Fruit fly (Drosophila melanogaster) whole organism, embryonic: Measurements from ENCODE around the gene CG5969.
A peak's percentile ranks its signal among the peaks of the same experiment; 100 is the strongest.

ENCODE experiments used
- Adf1 ChIP-seq: fragments of 200-800 bp; sonication (Bioruptor generic); IDR thresholded peaks from 2 replicates; pipeline ENCODE4 v1.3.6; 2022; ENCODE audit warnings: missing biosample characterization, missing genetic modification characterization
- BEAF-32 ChIP-seq: fragments of 200-800 bp; sonication (Bioruptor generic); optimal IDR thresholded peaks from 3 replicates; lab custom pipeline; 2017; ENCODE audit warnings: missing biosample characterization, missing genetic modification characterization, mild to moderate bottlenecking, moderate library complexity, missing genetic modification reagents
- Bgb ChIP-seq: fragments of 200-800 bp; sonication (Bioruptor generic); IDR thresholded peaks from 2 replicates; pipeline ENCODE4 v1.3.6; 2022; ENCODE audit warnings: missing biosample characterization, missing genetic modification characterization; ENCODE audit not compliant: partially characterized antibody
- CG10267 ChIP-seq: fragments of 200-800 bp; sonication (Bioruptor generic); optimal IDR thresholded peaks from 2 replicates; lab custom pipeline; 2018; ENCODE audit warnings: missing biosample characterization, mild to moderate bottlenecking, missing genetic modification characterization, moderate library complexity
- CG12659 ChIP-seq: fragments of 200-800 bp; sonication (Bioruptor generic); optimal IDR thresholded peaks from 3 replicates; lab custom pipeline; 2017; ENCODE audit warnings: mild to moderate bottlenecking, missing biosample characterization, missing genetic modification reagents, missing genetic modification characterization
- CG13287 ChIP-seq: fragments of 200-800 bp; sonication (Bioruptor generic); IDR thresholded peaks from 2 replicates; pipeline ENCODE4 v1.3.6; 2022; ENCODE audit warnings: missing biosample characterization, missing genetic modification characterization; ENCODE audit not compliant: partially characterized antibody
- CG14710 ChIP-seq: fragments of 200-800 bp; sonication (Bioruptor generic); optimal IDR thresholded peaks from 3 replicates; lab custom pipeline; 2019; ENCODE audit warnings: missing biosample characterization, mild to moderate bottlenecking, missing genetic modification characterization, moderate library complexity
- CG17186 ChIP-seq: fragments of 200-800 bp; sonication (Bioruptor generic); optimal IDR thresholded peaks from 3 replicates; lab custom pipeline; 2017; ENCODE audit warnings: missing biosample characterization, missing genetic modification reagents, missing genetic modification characterization
- CG17829 ChIP-seq: fragments of 200-800 bp; optimal IDR thresholded peaks from 2 replicates; lab custom pipeline; 2019; ENCODE audit warnings: missing biosample characterization, mild to moderate bottlenecking, missing genetic modification characterization, moderate library complexity
- CG18599 ChIP-seq: fragments of 200-800 bp; sonication (Bioruptor generic); optimal IDR thresholded peaks from 3 replicates; lab custom pipeline; 2017; ENCODE audit warnings: missing biosample characterization, missing genetic modification characterization, mild to moderate bottlenecking, moderate library complexity, missing genetic modification reagents
- CG2116 ChIP-seq: fragments of 200-800 bp; sonication (Bioruptor generic); optimal IDR thresholded peaks from 3 replicates; lab custom pipeline; 2018; ENCODE audit warnings: missing biosample characterization, mild to moderate bottlenecking, missing genetic modification characterization
- CG2712 ChIP-seq: fragments of 200-800 bp; optimal IDR thresholded peaks from 3 replicates; lab custom pipeline; 2019; ENCODE audit warnings: missing biosample characterization, mild to moderate bottlenecking, missing genetic modification characterization, moderate library complexity
- CG30020 ChIP-seq: fragments of 200-800 bp; optimal IDR thresholded peaks from 2 replicates; lab custom pipeline; 2019; ENCODE audit warnings: missing biosample characterization, mild to moderate bottlenecking, missing genetic modification characterization, moderate library complexity
- CG34224 ChIP-seq: fragments of 200-800 bp; sonication (Bioruptor generic); IDR thresholded peaks from 3 replicates; pipeline ENCODE4 v1.3.6; 2022; ENCODE audit warnings: missing biosample characterization, missing genetic modification characterization; ENCODE audit not compliant: partially characterized antibody
- CG34422 ChIP-seq: fragments of 200-800 bp; sonication (Bioruptor generic); IDR thresholded peaks from 3 replicates; pipeline ENCODE4 v1.3.6; 2022; ENCODE audit warnings: missing biosample characterization, missing genetic modification characterization
- CG4617 ChIP-seq: fragments of 200-800 bp; sonication (Bioruptor generic); optimal IDR thresholded peaks from 3 replicates; lab custom pipeline; 2016; ENCODE audit warnings: missing biosample characterization, missing genetic modification characterization, borderline replicate concordance
- CG8924 ChIP-seq: fragments of 200-800 bp; optimal IDR thresholded peaks from 3 replicates; lab custom pipeline; 2019; ENCODE audit warnings: missing biosample characterization, mild to moderate bottlenecking, missing genetic modification characterization, moderate library complexity
- CG9797 ChIP-seq: fragments of 200-800 bp; sonication (Bioruptor generic); optimal IDR thresholded peaks from 3 replicates; lab custom pipeline; 2018; ENCODE audit warnings: missing biosample characterization, mild to moderate bottlenecking, missing genetic modification characterization
- Dip2 ChIP-seq: fragments of 200-800 bp; sonication (Bioruptor generic); IDR thresholded peaks from 2 replicates; pipeline ENCODE4 v1.3.6; 2022; ENCODE audit warnings: missing biosample characterization, missing genetic modification characterization
- Dp ChIP-seq: fragments of 200-800 bp; sonication (Bioruptor generic); optimal IDR thresholded peaks from 2 replicates; lab custom pipeline; 2018; ENCODE audit warnings: missing biosample characterization, mild to moderate bottlenecking, missing genetic modification characterization, moderate library complexity
- Dref ChIP-seq: fragments of 200-800 bp; sonication (Bioruptor generic); IDR thresholded peaks from 2 replicates; pipeline ENCODE4 v1.3.6; 2022; ENCODE audit warnings: missing biosample characterization, missing genetic modification characterization
- E2f2 ChIP-seq: fragments of 200-800 bp; sonication (Bioruptor generic); IDR thresholded peaks from 2 replicates; pipeline ENCODE4 v1.3.6; 2022; ENCODE audit warnings: missing biosample characterization, missing genetic modification characterization
- Ets97D ChIP-seq: fragments of 200-800 bp; sonication (Bioruptor generic); optimal IDR thresholded peaks from 3 replicates; lab custom pipeline; 2016; ENCODE audit warnings: missing biosample characterization, missing genetic modification characterization
- HmgZ ChIP-seq: fragments of 200-800 bp; sonication (Bioruptor generic); optimal IDR thresholded peaks from 2 replicates; lab custom pipeline; 2018; ENCODE audit warnings: missing biosample characterization, mild to moderate bottlenecking, missing genetic modification characterization
- Hr51 ChIP-seq, 2 experiments: fragments of 200-800 bp; sonication (Bioruptor generic); optimal IDR thresholded peaks; 2 replicates in 1 of 2; 3 replicates in 1 of 2; lab custom pipeline; 2016 to 2018; ENCODE audit warnings: missing biosample characterization in 2 of 2, missing genetic modification characterization in 2 of 2, mild to moderate bottlenecking in 1 of 2, moderate library complexity in 1 of 2
- MBD-R2 ChIP-seq: fragments of 200-800 bp; sonication (Bioruptor generic); IDR thresholded peaks from 2 replicates; pipeline ENCODE4 v1.3.6; 2022; ENCODE audit warnings: missing biosample characterization, missing genetic modification characterization
- MESR4 ChIP-seq: fragments of 200-800 bp; sonication (Bioruptor generic); optimal IDR thresholded peaks from 2 replicates; lab custom pipeline; 2018; ENCODE audit warnings: missing biosample characterization, mild to moderate bottlenecking, missing genetic modification characterization, moderate library complexity
- Nf-YA ChIP-seq: fragments of 200-800 bp; sonication (Bioruptor generic); IDR thresholded peaks from 2 replicates; pipeline ENCODE4 v1.3.6; 2022; ENCODE audit warnings: missing biosample characterization, missing genetic modification characterization
- Pdp1 ChIP-seq, 2 experiments: fragments of 200-800 bp; sonication (Bioruptor generic); optimal IDR thresholded peaks; 3 replicates each; lab custom pipeline; 2016; ENCODE audit warnings: missing biosample characterization in 2 of 2, missing genetic modification characterization in 2 of 2, mild to moderate bottlenecking in 1 of 2, moderate library complexity in 1 of 2
- Sin3A ChIP-seq: fragments of >200 bp; optimal IDR thresholded peaks from 2 replicates; lab custom pipeline; 2018
- Sry-β ChIP-seq: fragments of 200-800 bp; sonication (Bioruptor generic); optimal IDR thresholded peaks from 2 replicates; lab custom pipeline; 2018; ENCODE audit warnings: missing biosample characterization, mild to moderate bottlenecking, missing genetic modification characterization, moderate library complexity
- Sry-δ ChIP-seq: fragments of 200-800 bp; sonication (Bioruptor generic); optimal IDR thresholded peaks from 2 replicates; lab custom pipeline; 2016; ENCODE audit warnings: missing biosample characterization, missing genetic modification characterization
- YL-1 ChIP-seq: fragments of 200-800 bp; sonication (Bioruptor generic); optimal IDR thresholded peaks from 3 replicates; lab custom pipeline; 2017; ENCODE audit warnings: missing biosample characterization, mild to moderate bottlenecking, missing genetic modification characterization
- amos ChIP-seq: fragments of 200-800 bp; sonication (Bioruptor generic); IDR thresholded peaks from 2 replicates; pipeline ENCODE4 v1.3.6; 2022; ENCODE audit warnings: missing biosample characterization, missing genetic modification characterization; ENCODE audit not compliant: partially characterized antibody
- bbx ChIP-seq: fragments of 200-800 bp; sonication (Bioruptor generic); IDR thresholded peaks from 2 replicates; pipeline ENCODE4 v1.3.6; 2022; ENCODE audit warnings: missing biosample characterization, missing genetic modification characterization; ENCODE audit not compliant: partially characterized antibody
- ci ChIP-seq: fragments of 200-800 bp; sonication (Bioruptor generic); IDR thresholded peaks from 3 replicates; pipeline ENCODE4 v1.3.6; 2022; ENCODE audit warnings: missing biosample characterization, missing genetic modification characterization
- crp ChIP-seq, 2 experiments: fragments of 200-800 bp; sonication (Bioruptor generic); optimal IDR thresholded peaks; 2 replicates in 1 of 2; 3 replicates in 1 of 2; lab custom pipeline; 2017; ENCODE audit warnings: missing biosample characterization in 2 of 2, missing genetic modification characterization in 2 of 2, mild to moderate bottlenecking in 1 of 2, moderate library complexity in 1 of 2
- dan ChIP-seq: fragments of 200-800 bp; sonication (Bioruptor generic); IDR thresholded peaks from 2 replicates; pipeline ENCODE4 v1.3.6; 2022; ENCODE audit warnings: missing biosample characterization, missing genetic modification characterization
- ewg ChIP-seq: fragments of 200-800 bp; sonication (Bioruptor generic); optimal IDR thresholded peaks from 3 replicates; lab custom pipeline; 2017; ENCODE audit warnings: mild to moderate bottlenecking, missing biosample characterization, missing genetic modification reagents, missing genetic modification characterization
- gfzf ChIP-seq: fragments of 200-800 bp; sonication (Bioruptor generic); optimal IDR thresholded peaks from 2 replicates; lab custom pipeline; 2016; ENCODE audit warnings: missing biosample characterization, mild to moderate bottlenecking, missing genetic modification characterization, moderate library complexity
- hbn ChIP-seq: fragments of 200-800 bp; sonication (Bioruptor generic); IDR thresholded peaks from 2 replicates; pipeline ENCODE4 v1.3.6; 2022; ENCODE audit warnings: missing biosample characterization, missing genetic modification characterization; ENCODE audit not compliant: partially characterized antibody
- luna ChIP-seq: fragments of 200-800 bp; sonication (Bioruptor generic); optimal IDR thresholded peaks from 2 replicates; lab custom pipeline; 2016; ENCODE audit warnings: missing biosample characterization, missing genetic modification characterization
- pzg ChIP-seq: fragments of 200-800 bp; sonication (Bioruptor generic); optimal IDR thresholded peaks from 3 replicates; lab custom pipeline; 2018; ENCODE audit warnings: missing biosample characterization, mild to moderate bottlenecking, missing genetic modification characterization, moderate library complexity
- sd ChIP-seq: fragments of 200-800 bp; sonication (Bioruptor generic); optimal IDR thresholded peaks from 3 replicates; lab custom pipeline; 2018; ENCODE audit warnings: missing biosample characterization, mild to moderate bottlenecking, missing genetic modification characterization, moderate library complexity
- sens ChIP-seq: fragments of 200-800 bp; sonication (Bioruptor generic); peaks from one replicate; lab custom pipeline; 2016; ENCODE audit warnings: missing biosample characterization, missing genetic modification characterization
- slou ChIP-seq: fragments of 200-800 bp; sonication (Bioruptor generic); optimal IDR thresholded peaks from 3 replicates; lab custom pipeline; 2016; ENCODE audit warnings: missing biosample characterization, missing genetic modification characterization
- stwl ChIP-seq: fragments of 200-800 bp; sonication (Bioruptor generic); optimal IDR thresholded peaks from 3 replicates; lab custom pipeline; 2018; ENCODE audit warnings: missing biosample characterization, mild to moderate bottlenecking, missing genetic modification characterization, moderate library complexity
- trem ChIP-seq: fragments of 200-800 bp; optimal IDR thresholded peaks from 3 replicates; lab custom pipeline; 2019; ENCODE audit warnings: missing biosample characterization, mild to moderate bottlenecking, missing genetic modification characterization, moderate library complexity
- yki ChIP-seq: fragments of >200 bp; optimal IDR thresholded peaks from 3 replicates; lab custom pipeline; 2018

Gene CG5969

DNA sequence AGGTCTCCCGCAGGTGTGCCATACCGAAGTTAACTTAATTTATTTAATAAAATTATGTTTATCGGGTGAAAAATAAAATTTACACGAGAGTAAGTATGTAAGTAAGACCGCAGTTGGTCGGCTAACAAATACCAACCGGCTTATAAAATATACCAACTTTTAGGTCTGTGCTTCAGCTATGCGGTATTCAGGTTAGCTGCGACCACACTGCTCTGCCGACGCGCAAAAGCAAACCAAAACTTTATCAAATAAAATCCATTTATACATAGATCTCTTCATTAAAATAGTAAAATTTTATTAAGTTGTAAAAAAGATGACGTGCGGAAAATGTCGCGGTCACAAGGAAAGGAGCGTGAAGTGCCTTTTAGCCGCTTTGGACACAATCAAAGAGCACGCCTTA, 37.5 kb upstream of the CG5969 start, which contains the start of the genes mRpL15 and CtIP:
Gene mRpL15 (minus strand): TSS at position 141 of the 400 bp plus-strand sequence.
Gene CtIP (plus strand): TSS at position 182 of the 400 bp plus-strand sequence.
- peak; percentile 68 for TF ChIP-seq E2f2 (GFP tag; lab: Robert Waterston, UW)
- peak; percentile 53 for TF ChIP-seq sd (tag; lab: Kevin White, UChicago)
- peak; percentile 33 for TF ChIP-seq sens (GFP tag; lab: Kevin White, UChicago)
- peak; percentile 5 for TF ChIP-seq CG2116 (GFP tag; lab: Kevin White, UChicago)
- TF ChIP-seq CG13287 (GFP tag; lab: Robert Waterston, UW) = peak; percentile 51; the same call in 1 of the 2 replicates
- peak; percentile 86 for TF ChIP-seq MBD-R2 (GFP tag; lab: Robert Waterston, UW)
- peak; percentile 68; the same call in 1 of the 3 replicates for TF ChIP-seq CG34422 (GFP tag; lab: Robert Waterston, UW)
- peak; percentile 39 for TF ChIP-seq Sry-δ (GFP tag; lab: Kevin White, UChicago)
- no peak for TF ChIP-seq ci (GFP tag; lab: Robert Waterston, UW)
- TF ChIP-seq luna = no peak
- peak; percentile 49 for TF ChIP-seq CG17186 (GFP tag; lab: Kevin White, UChicago)
- TF ChIP-seq CG12659 (GFP tag; lab: Kevin White, UChicago) = peak; percentile 47
- peak; percentile 39; the same call in 1 of the 2 replicates for TF ChIP-seq Bgb (GFP tag; lab: Robert Waterston, UW)
- TF ChIP-seq Dp (GFP tag; lab: Kevin White, UChicago) = peak; percentile 62
- TF ChIP-seq CG34224 (GFP tag; lab: Robert Waterston, UW) = peak; percentile 26; the same call in 1 of the 3 replicates
- TF ChIP-seq BEAF-32 (GFP tag; lab: Kevin White, UChicago) = peak; percentile 43
- no peak for TF ChIP-seq Nf-YA (GFP tag; lab: Robert Waterston, UW)
- TF ChIP-seq CG18599 (GFP tag; lab: Kevin White, UChicago) = no peak
- peak in 1 of 2 experiments; percentile 29 for TF ChIP-seq Pdp1 (GFP tag; optimal IDR thresholded peaks at IDR 0.05; lab: Kevin White, UChicago)
- no peak for TF ChIP-seq Hr51 (GFP tag; optimal IDR thresholded peaks at IDR 0.05; lab: Kevin White, UChicago)
- TF ChIP-seq gfzf (GFP tag; lab: Kevin White, UChicago) = peak; percentile 88
- TF ChIP-seq yki = no peak
- TF ChIP-seq YL-1 (GFP tag; lab: Kevin White, UChicago) = peak; percentile 75
- peak; percentile 3 for TF ChIP-seq CG8924 (tag; lab: Kevin White, UChicago)
- TF ChIP-seq hbn (GFP tag; lab: Robert Waterston, UW) = no peak
- TF ChIP-seq dan (GFP tag; lab: Robert Waterston, UW) = no peak
- TF ChIP-seq trem (tag; lab: Kevin White, UChicago) = peak; percentile 53
- TF ChIP-seq MESR4 (GFP tag; lab: Kevin White, UChicago) = peak; percentile 39
- TF ChIP-seq CG30020 = peak; percentile 13
- peak; percentile 26 for TF ChIP-seq CG10267
- TF ChIP-seq CG9797 (GFP tag; lab: Kevin White, UChicago) = peak; percentile 83
- peak; percentile 15 for TF ChIP-seq HmgZ
- TF ChIP-seq stwl (tag; lab: Kevin White, UChicago) = peak; percentile 68
- peak; percentile 11 for TF ChIP-seq CG14710 (tag; lab: Kevin White, UChicago)
- peak in 1 of 2 experiments; percentile 65 for TF ChIP-seq crp (GFP tag; optimal IDR thresholded peaks at IDR 0.05; lab: Kevin White, UChicago)
- no peak for TF ChIP-seq slou (GFP tag; lab: Kevin White, UChicago)
- TF ChIP-seq Sin3A (lab: Kevin White, UChicago) = peak; percentile 22
- 0 out of 2 replicates have a peak, but pooled peaks have one; percentile 31 for TF ChIP-seq Adf1 (GFP tag; lab: Robert Waterston, UW)
- peak; percentile 79 for TF ChIP-seq pzg (GFP tag; lab: Kevin White, UChicago)
- peak; percentile 35; the same call in 1 of the 2 replicates for TF ChIP-seq Dref (GFP tag; lab: Robert Waterston, UW)
- TF ChIP-seq Ets97D (GFP tag; lab: Kevin White, UChicago) = peak; percentile 38
- peak; percentile 11 for TF ChIP-seq CG2712 (tag; lab: Kevin White, UChicago)
- TF ChIP-seq ewg (GFP tag; lab: Kevin White, UChicago) = peak; percentile 67
- no peak for TF ChIP-seq Sry-β (GFP tag; lab: Kevin White, UChicago)
- peak; percentile 24 for TF ChIP-seq CG17829 (tag; lab: Kevin White, UChicago)
- peak; percentile 36; the same call in 1 of the 2 replicates for TF ChIP-seq amos (GFP tag; lab: Robert Waterston, UW)
- no peak for TF ChIP-seq Dip2 (GFP tag; lab: Robert Waterston, UW)
- TF ChIP-seq bbx (GFP tag; lab: Robert Waterston, UW) = peak; percentile 55
- peak; percentile 87 for TF ChIP-seq CG4617 (GFP tag; lab: Kevin White, UChicago)
